Worm (Caenorhabditis elegans) whole organism, early embryonic: ENCODE measurements around the gene E02H9.6.

Experiments
- B0310.2 ChIP-seq: sonication (generic microtip); optimal IDR thresholded peaks from 2 replicates; lab custom pipeline; 2016; ENCODE audit warnings: mild to moderate bottlenecking, missing genetic modification characterization, missing compliant biosample characterization
- F13C5.2 ChIP-seq: sonication (generic microtip); optimal IDR thresholded peaks from 2 replicates; lab custom pipeline; 2017; ENCODE audit warnings: mild to moderate bottlenecking, missing genetic modification characterization, inconsistent platforms, missing compliant biosample characterization
- ama-1 ChIP-seq: fragments of 150-350 bp; optimal IDR thresholded peaks from 2 replicates; lab custom pipeline; 2014
- ceh-13 ChIP-seq: fragments of 200-800 bp; sonication (Bioruptor generic); optimal IDR thresholded peaks from 2 replicates; lab custom pipeline; 2018; ENCODE audit warnings: mild to moderate bottlenecking, missing genetic modification characterization, missing compliant biosample characterization
- ceh-36 ChIP-seq: sonication (generic microtip); optimal IDR thresholded peaks from 2 replicates; lab custom pipeline; 2016; ENCODE audit warnings: missing genetic modification characterization, inconsistent platforms, missing compliant biosample characterization
- flt-1 ChIP-seq: fragments of 200-800 bp; sonication (Bioruptor generic); IDR thresholded peaks from 2 replicates; pipeline ENCODE4 v1.3.6; 2022; ENCODE audit warnings: missing genetic modification characterization, missing compliant biosample characterization
- hmbx-1 ChIP-seq: sonication (generic microtip); optimal IDR thresholded peaks from 2 replicates; lab custom pipeline; 2016; ENCODE audit warnings: mild to moderate bottlenecking, missing genetic modification characterization, missing compliant biosample characterization
- hmg-4 ChIP-seq: fragments of 200-800 bp; sonication (Bioruptor generic); optimal IDR thresholded peaks from 2 replicates; lab custom pipeline; 2018; ENCODE audit warnings: mild to moderate bottlenecking, missing genetic modification characterization, missing compliant biosample characterization
- hnd-1 ChIP-seq: sonication (generic microtip); optimal IDR thresholded peaks from 2 replicates; lab custom pipeline; 2016; ENCODE audit warnings: missing genetic modification characterization, missing compliant biosample characterization
- pes-1 ChIP-seq: fragments of 200-800 bp; sonication (Bioruptor generic); IDR thresholded peaks from 2 replicates; pipeline ENCODE4 v1.3.6; 2022; ENCODE audit warnings: missing genetic modification reagents, missing genetic modification characterization, missing compliant biosample characterization
- sea-1 ChIP-seq: fragments of 200-800 bp; sonication (Bioruptor generic); conservative IDR thresholded peaks from 2 replicates; pipeline ENCODE4 v1.3.6; 2022; ENCODE audit warnings: missing genetic modification characterization, missing compliant biosample characterization
- tbx-11 ChIP-seq: fragments of 200-800 bp; sonication (Bioruptor generic); IDR thresholded peaks from 2 replicates; pipeline ENCODE4 v1.3.6; 2022; ENCODE audit warnings: missing genetic modification characterization, missing compliant biosample characterization
- tbx-37 ChIP-seq: fragments of 200-800 bp; sonication (Bioruptor generic); conservative IDR thresholded peaks from 2 replicates; pipeline ENCODE4 v1.3.6; 2022; ENCODE audit warnings: missing genetic modification reagents, missing genetic modification characterization, missing compliant biosample characterization
- tra-4 ChIP-seq: sonication (generic microtip); optimal IDR thresholded peaks from 2 replicates; lab custom pipeline; 2017; ENCODE audit warnings: missing genetic modification characterization, missing compliant biosample characterization

- TF ChIP-seq flt-1 (GFP tag; lab: Robert Waterston, UW) (no peak), tra-4 (tag; lab: Kevin White, UChicago) (no peak), hmbx-1 (tag; lab: Kevin White, UChicago) (no peak), ama-1 (lab: Kevin White, UChicago) (no peak), tbx-11 (GFP tag; lab: Robert Waterston, UW) (no peak), hmg-4 (GFP tag; lab: Kevin White, UChicago) (no peak), F13C5.2 (tag; lab: Kevin White, UChicago) (no peak), hnd-1 (tag; lab: Kevin White, UChicago) (no peak), ceh-13 (GFP tag; lab: Kevin White, UChicago) (no peak), sea-1 (no peak), pes-1 (GFP tag; lab: Robert Waterston, UW) (no peak), ceh-36 (tag; lab: Kevin White, UChicago) (no peak), tbx-37 (no peak), B0310.2 (no peak)
Observed at ce11 chrIII:2426122-2426521, 9.8 kb upstream of the E02H9.6 start, which contains the start of gene W04B5.8.
